Worm (Caenorhabditis elegans) whole organism, L4/young adult: ENCODE results near the gene cal-8.

Experiments
- W03F9.2 ChIP-seq: fragments of 150-350 bp; optimal IDR thresholded peaks from 2 replicates; lab custom pipeline; 2014; ENCODE audit warnings: missing biosample characterization, missing genetic modification characterization
- dao-5 ChIP-seq: sonication (generic microtip); optimal IDR thresholded peaks from 2 replicates; lab custom pipeline; 2016; ENCODE audit warnings: missing genotype, missing genetic modification characterization, moderate library complexity, missing compliant biosample characterization
- him-1 ChIP-seq: sonication (generic microtip); optimal IDR thresholded peaks from 2 replicates; lab custom pipeline; 2016; ENCODE audit warnings: missing genotype, missing genetic modification reagents, missing genetic modification characterization, missing compliant biosample characterization

DNA sequence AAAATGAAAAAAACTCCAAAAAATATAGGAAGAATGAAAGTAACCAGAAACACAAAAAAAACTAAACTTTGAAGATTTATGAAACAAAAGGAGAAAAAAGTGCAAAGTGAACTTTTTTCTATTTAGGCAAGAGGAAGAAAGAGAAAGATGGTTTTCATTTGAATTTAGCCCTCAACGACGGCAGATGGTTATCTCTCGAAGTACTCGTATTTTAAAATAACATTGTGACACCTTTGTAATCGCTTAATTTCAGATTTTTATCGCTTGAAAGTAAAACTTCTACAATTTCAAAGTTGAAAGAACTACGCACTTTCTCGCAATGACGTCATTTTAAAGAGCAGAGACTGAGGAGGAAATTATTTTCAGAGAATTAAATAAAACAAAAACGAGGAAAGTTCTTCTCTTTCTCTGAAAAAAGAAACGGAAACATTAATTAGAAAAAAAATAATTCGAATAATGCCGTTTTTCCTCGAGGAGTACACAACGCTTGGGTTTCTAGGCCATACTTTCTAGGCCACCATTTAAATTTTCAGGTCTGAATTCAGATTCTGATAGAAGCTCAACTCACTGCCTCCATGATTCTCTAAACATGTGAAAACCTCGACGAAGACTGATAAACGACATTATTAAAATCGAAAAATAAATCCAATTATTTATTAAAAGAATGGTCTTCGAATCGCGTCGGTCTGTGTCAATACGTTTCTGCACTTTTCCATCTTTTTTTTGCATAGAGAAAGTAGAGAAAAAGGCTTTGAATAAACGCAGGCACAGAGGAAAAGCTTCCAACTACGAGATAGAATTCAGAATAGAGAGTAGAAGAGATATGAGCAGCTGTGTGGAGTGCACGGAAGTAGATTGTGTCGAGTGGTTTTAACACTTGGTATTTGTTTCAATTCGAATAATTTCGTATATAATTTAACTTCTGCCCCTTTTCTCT is 29.8 kb upstream of the cal-8 start:
- TF ChIP-seq him-1 (tag; lab: Kevin White, UChicago) = no peak
- no peak for TF ChIP-seq dao-5 (tag; lab: Kevin White, UChicago)
- TF ChIP-seq W03F9.2 (tag; lab: Kevin White, UChicago) = no peak
